Fruit fly (Drosophila melanogaster): Measurements from ENCODE around the gene p38a.

DNA sequence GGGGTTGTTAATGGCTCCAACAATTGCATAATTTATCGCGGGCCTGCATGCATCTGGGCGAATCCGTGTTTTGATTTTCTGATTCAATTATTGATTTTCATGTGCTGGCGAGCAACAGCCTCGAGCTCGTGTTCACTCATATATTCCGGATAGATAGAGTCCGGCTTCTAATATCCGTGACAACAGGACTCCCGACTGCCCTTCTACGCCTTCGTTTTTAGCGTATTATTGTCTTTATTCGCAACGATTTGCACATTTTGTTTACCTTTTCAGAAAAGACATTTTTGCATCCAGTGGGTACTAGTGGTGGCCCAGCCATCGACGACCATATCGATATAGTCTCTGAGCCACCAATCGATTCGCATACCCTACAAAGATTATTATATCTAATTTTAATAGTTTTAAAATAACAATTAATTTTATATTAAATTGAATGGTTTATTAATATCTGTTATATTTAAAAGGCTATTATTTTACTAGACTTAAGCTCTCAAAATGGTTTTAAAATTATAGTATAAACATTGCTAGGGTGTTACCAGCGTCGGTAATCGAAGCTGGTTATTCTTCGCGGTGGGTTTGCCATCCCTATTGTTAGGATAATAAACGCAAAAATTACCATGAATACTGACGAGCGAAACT lies 9.2 kb upstream of the p38a start, which contains the start of the genes Myo95E and TBC1d7:
- no peak for TF ChIP-seq brk (GFP tag; optimal IDR thresholded peaks at IDR 0.05)
- no peak for TF ChIP-seq Dfd (GFP tag; optimal IDR thresholded peaks at IDR 0.05)

All from whole organism, wandering third instar larva.